Worm (Caenorhabditis elegans): ENCODE measurements around the gene edg-1.

DNA sequence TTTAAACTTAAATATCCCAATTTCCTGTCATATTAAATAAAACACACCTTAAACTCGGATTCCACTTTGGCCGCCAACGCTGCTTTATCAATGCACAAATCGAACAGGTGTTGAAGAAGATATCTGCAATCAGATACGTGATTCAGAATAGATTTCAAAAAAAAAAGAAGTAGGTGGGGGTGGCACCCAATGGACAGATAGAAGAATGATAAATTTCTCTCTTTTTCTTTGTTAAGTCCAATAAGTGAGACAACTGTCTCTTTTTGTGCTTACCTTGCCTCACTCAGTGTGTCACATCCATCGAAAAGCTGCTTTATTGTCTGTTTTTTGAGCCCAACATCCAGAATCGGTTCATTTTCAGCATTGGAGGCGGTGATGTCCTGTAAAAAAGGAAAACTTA, 30.2 kb downstream of the edg-1 start:
- TF ChIP-seq F13C5.2 (tag; optimal IDR thresholded peaks at IDR 0.05): no peak
- TF ChIP-seq tbx-11 (GFP tag; IDR thresholded peaks at IDR 0.05): no peak
- TF ChIP-seq aly-1 (tag; optimal IDR thresholded peaks at IDR 0.05): no peak
- TF ChIP-seq B0310.2 (tag; optimal IDR thresholded peaks at IDR 0.05): no peak
- no peak for TF ChIP-seq ama-1 (optimal IDR thresholded peaks at IDR 0.05)
